Worm (Caenorhabditis elegans) whole organism, L4 larva: ENCODE data around the gene scrm-8.

Experiments
- F26F4.8 ChIP-seq: fragments of 200-800 bp; sonication (Bioruptor generic); conservative IDR thresholded peaks from 2 replicates; pipeline ENCODE4 v1.3.6; 2022; ENCODE audit warnings: missing genetic modification characterization, missing compliant biosample characterization
- Y48G9A.11 ChIP-seq: fragments of 200-800 bp; sonication (Bioruptor generic); IDR thresholded peaks from 2 replicates; pipeline ENCODE4 v1.3.6; 2022; ENCODE audit warnings: missing genetic modification reagents, missing genetic modification characterization, missing compliant biosample characterization
- Y5F2A.4 ChIP-seq: fragments of 200-800 bp; sonication (Bioruptor generic); optimal IDR thresholded peaks from 2 replicates; lab custom pipeline; 2018; ENCODE audit warnings: mild to moderate bottlenecking, missing genetic modification characterization, missing compliant biosample characterization
- ceh-32 ChIP-seq: sonication (generic microtip); optimal IDR thresholded peaks from 2 replicates; lab custom pipeline; 2016; ENCODE audit warnings: mild to moderate bottlenecking, missing genetic modification characterization, missing compliant biosample characterization; ENCODE audit not compliant: poor library complexity
- ceh-44 ChIP-seq: fragments of 200-800 bp; sonication (Bioruptor generic); IDR thresholded peaks from 2 replicates; pipeline ENCODE4 v1.3.6; 2022; ENCODE audit warnings: missing genetic modification reagents, missing genetic modification characterization, missing compliant biosample characterization
- ceh-82 ChIP-seq: sonication (generic microtip); optimal IDR thresholded peaks from 2 replicates; lab custom pipeline; 2017; ENCODE audit warnings: missing biosample characterization, missing genetic modification characterization
- ces-1 ChIP-seq: fragments of 150-350 bp; sonication (generic microtip); optimal IDR thresholded peaks from 4 replicates; lab custom pipeline; 2014; ENCODE audit warnings: missing biosample characterization, missing genetic modification reagents, missing genetic modification characterization
- cey-2 ChIP-seq: sonication (generic microtip); optimal IDR thresholded peaks from 3 replicates; lab custom pipeline; 2017; ENCODE audit warnings: missing genetic modification characterization, mild to moderate bottlenecking, missing compliant biosample characterization, antibody characterized with exemption, borderline replicate concordance; ENCODE audit not compliant: insufficient read depth
- daf-12 ChIP-seq: fragments of 150-350 bp; optimal IDR thresholded peaks from 2 replicates; lab custom pipeline; 2014; ENCODE audit warnings: missing biosample characterization, missing genetic modification reagents, missing genetic modification characterization
- daf-16 ChIP-seq, 3 experiments: sonication (generic microtip); optimal IDR thresholded peaks; 2 replicates each; lab custom pipeline; 2016 to 2017; ENCODE audit warnings: missing genetic modification characterization in 3 of 3, missing genetic modification reagents in 3 of 3, mild to moderate bottlenecking in 2 of 3, missing compliant biosample characterization in 2 of 3, missing biosample characterization in 1 of 3, moderate library complexity in 1 of 3
- dmd-6 ChIP-seq: fragments of 200-800 bp; sonication (Bioruptor generic); IDR thresholded peaks from 2 replicates; pipeline ENCODE4 v1.3.6; 2022; ENCODE audit warnings: missing genetic modification reagents, missing genetic modification characterization, missing compliant biosample characterization
- dmd-8 ChIP-seq: fragments of 200-800 bp; sonication (Bioruptor generic); IDR thresholded peaks from 2 replicates; pipeline ENCODE4 v1.3.6; 2022; ENCODE audit warnings: missing genetic modification characterization, missing compliant biosample characterization
- dmd-9 ChIP-seq: fragments of 200-800 bp; sonication (Bioruptor generic); IDR thresholded peaks from 2 replicates; pipeline ENCODE4 v1.3.6; 2022; ENCODE audit warnings: missing genetic modification reagents, missing genetic modification characterization, missing compliant biosample characterization
- gei-8 ChIP-seq: fragments of 200-800 bp; sonication (Bioruptor generic); optimal IDR thresholded peaks from 2 replicates; lab custom pipeline; 2018; ENCODE audit warnings: mild to moderate bottlenecking, missing genetic modification characterization, missing compliant biosample characterization
- hif-1 ChIP-seq, 2 experiments: sonication (generic microtip); optimal IDR thresholded peaks; 2 replicates each; lab custom pipeline; 2016 to 2017; ENCODE audit warnings: missing compliant biosample characterization in 2 of 2, missing genetic modification characterization in 2 of 2, missing genetic modification reagents in 2 of 2, missing genotype in 2 of 2, mild to moderate bottlenecking in 1 of 2
- hlh-11 ChIP-seq: fragments of 200-800 bp; sonication (Bioruptor generic); optimal IDR thresholded peaks from 2 replicates; lab custom pipeline; 2018; ENCODE audit warnings: mild to moderate bottlenecking, missing genetic modification characterization, missing compliant biosample characterization
- hmg-1.1 ChIP-seq: fragments of 200-800 bp; sonication (Bioruptor generic); IDR thresholded peaks from 2 replicates; pipeline ENCODE4 v1.3.6; 2022; ENCODE audit warnings: missing genetic modification reagents, missing genetic modification characterization, missing compliant biosample characterization
- jun-1 ChIP-seq: fragments of 150-350 bp; optimal IDR thresholded peaks from 2 replicates; lab custom pipeline; 2014; ENCODE audit warnings: missing biosample characterization, missing genetic modification reagents, missing genetic modification characterization
- lim-7 ChIP-seq: fragments of 200-800 bp; sonication (Bioruptor generic); IDR thresholded peaks from 2 replicates; pipeline ENCODE4 v1.3.6; 2022; ENCODE audit warnings: missing genetic modification characterization, missing compliant biosample characterization
- lin-15B ChIP-seq: fragments of 150-350 bp; sonication (generic microtip); optimal IDR thresholded peaks from 3 replicates; lab custom pipeline; 2014; ENCODE audit warnings: missing biosample characterization, missing genetic modification characterization
- mep-1 ChIP-seq: fragments of 150-350 bp; sonication (generic microtip); optimal IDR thresholded peaks from 3 replicates; lab custom pipeline; 2014; ENCODE audit warnings: missing biosample characterization, missing genetic modification characterization
- nhr-28 ChIP-seq: fragments of 150-350 bp; optimal IDR thresholded peaks from 2 replicates; lab custom pipeline; 2014; ENCODE audit warnings: missing biosample characterization, missing genetic modification characterization
- nhr-6 ChIP-seq: fragments of 150-350 bp; optimal IDR thresholded peaks from 2 replicates; lab custom pipeline; 2014; ENCODE audit warnings: missing biosample characterization, missing genetic modification characterization
- pqm-1 ChIP-seq: sonication (generic microtip); optimal IDR thresholded peaks from 2 replicates; lab custom pipeline; 2017; ENCODE audit warnings: missing biosample characterization, missing genetic modification characterization
- saeg-2 ChIP-seq: fragments of 200-800 bp; sonication (Bioruptor generic); IDR thresholded peaks from 2 replicates; pipeline ENCODE4 v1.3.6; 2022; ENCODE audit warnings: missing genetic modification reagents, missing genetic modification characterization, missing compliant biosample characterization
- skn-1 ChIP-seq: fragments of 150-350 bp; optimal IDR thresholded peaks from 2 replicates; lab custom pipeline; 2014; ENCODE audit warnings: missing biosample characterization, missing genetic modification characterization
- snpc-1.2 ChIP-seq: fragments of 200-800 bp; sonication (Bioruptor generic); IDR thresholded peaks from 2 replicates; pipeline ENCODE4 v1.3.6; 2022; ENCODE audit warnings: missing genetic modification reagents, missing genetic modification characterization, missing compliant biosample characterization
- spr-1 ChIP-seq: sonication (generic microtip); optimal IDR thresholded peaks from 2 replicates; lab custom pipeline; 2016; ENCODE audit warnings: mild to moderate bottlenecking, missing genetic modification characterization, missing compliant biosample characterization
- unc-62 ChIP-seq, 3 experiments: fragments of 150-350 bp in 1 of 3; sonication (generic microtip); optimal IDR thresholded peaks in 2 of 3; peaks in 1 of 3; 1 replicate in 1 of 3; 2 replicates in 2 of 3; lab custom pipeline; 2014 to 2017; ENCODE audit warnings: missing biosample characterization in 3 of 3, missing genetic modification characterization in 3 of 3, missing genetic modification reagents in 3 of 3, missing genotype in 1 of 3
- zag-1 ChIP-seq: fragments of 150-350 bp; optimal IDR thresholded peaks from 2 replicates; lab custom pipeline; 2014; ENCODE audit warnings: missing biosample characterization, missing genetic modification characterization

Gene scrm-8

DNA sequence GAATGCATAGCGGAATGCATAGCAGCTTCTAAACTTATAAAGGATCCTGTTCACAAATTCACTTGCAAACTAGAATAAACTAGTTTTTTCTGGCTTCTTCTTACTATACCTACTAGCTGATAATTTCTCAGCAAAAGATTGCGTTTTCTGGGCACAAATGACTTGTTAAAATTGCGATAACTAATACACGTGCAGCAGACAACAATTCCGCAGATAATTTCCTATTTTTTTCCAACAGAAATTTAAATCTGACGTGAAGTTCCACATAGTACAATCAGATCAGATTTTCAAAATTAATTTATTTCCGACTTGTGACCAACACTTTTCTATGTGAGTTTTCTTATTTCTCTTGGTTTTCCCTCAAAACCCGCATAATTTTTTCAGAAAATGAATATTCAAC lies at the start of gene scrm-8:
Gene scrm-8, plus strand, starts transcription at position 301 of the 400 bp plus-strand sequence.
- TF ChIP-seq ces-1 (GFP tag; lab: Kevin White, UChicago): no peak
- no peak for TF ChIP-seq daf-16 (GFP tag; optimal IDR thresholded peaks at IDR 0.05; lab: Kevin White, UChicago)
- TF ChIP-seq daf-16 (tag; optimal IDR thresholded peaks at IDR 0.05; lab: Kevin White, UChicago): no peak
- no peak for TF ChIP-seq Y48G9A.11 (GFP tag; lab: Robert Waterston, UW)
- TF ChIP-seq dmd-8 (GFP tag; lab: Robert Waterston, UW): no peak
- TF ChIP-seq spr-1: no peak
- TF ChIP-seq ceh-32: no peak
- TF ChIP-seq F26F4.8 (GFP tag; lab: Robert Waterston, UW): no peak
- TF ChIP-seq daf-12 (tag; lab: Kevin White, UChicago): no peak
- no peak for TF ChIP-seq mep-1 (tag; lab: Kevin White, UChicago)
- no peak for TF ChIP-seq ceh-82 (tag; lab: Kevin White, UChicago)
- no peak for TF ChIP-seq jun-1
- TF ChIP-seq dmd-9 (GFP tag; lab: Robert Waterston, UW): no peak

DNA sequence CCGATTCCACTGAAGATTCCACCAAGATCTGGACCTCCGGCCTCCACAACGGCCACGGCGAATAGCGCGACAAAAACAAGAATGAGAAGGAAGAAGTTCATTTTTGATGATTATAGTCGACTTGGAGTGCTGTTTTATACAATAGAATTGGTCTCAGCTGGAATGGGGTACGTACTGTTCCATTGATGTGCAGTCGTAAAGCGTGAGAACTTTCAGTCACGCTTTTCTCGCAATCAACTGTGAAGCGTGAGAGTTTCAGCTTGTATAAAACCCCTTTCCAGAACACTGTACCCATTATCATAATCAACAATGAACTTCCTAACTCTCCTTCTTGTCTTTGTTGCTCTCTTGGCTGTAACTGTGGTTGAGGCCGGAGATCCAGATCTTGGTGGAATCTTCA lies 48.9 kb upstream of the scrm-8 start, which contains the start of the genes F49F1.4 and F49F1.2:
Gene F49F1.4, minus strand, starts transcription at position 101 of the 400 bp plus-strand sequence.
Gene F49F1.2, plus strand, starts transcription at position 310 of the 400 bp plus-strand sequence.
- no peak for TF ChIP-seq cey-2 (tag; lab: Kevin White, UChicago)

DNA sequence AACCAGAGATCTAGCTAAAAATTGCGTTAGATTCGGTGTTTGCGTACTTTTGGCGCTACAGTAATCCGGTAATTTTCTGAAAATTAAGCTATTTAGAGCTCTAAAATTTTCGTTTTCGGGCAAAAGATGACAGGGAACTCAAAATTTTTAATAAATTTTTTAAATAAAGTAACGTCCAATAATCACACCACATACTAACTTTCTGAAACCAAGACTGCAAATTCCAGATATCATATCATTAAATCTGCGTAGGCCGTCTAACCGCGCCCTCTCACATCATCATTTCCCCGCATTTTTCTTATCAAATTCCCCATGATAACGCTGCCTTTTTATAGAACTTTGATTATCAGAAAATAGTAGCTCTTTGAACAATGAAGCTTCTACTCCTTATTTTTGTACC lies 47.1 kb upstream of the scrm-8 start, which contains the start of gene drd-50:
Gene drd-50, plus strand, starts transcription at position 301 of the 400 bp plus-strand sequence.
- TF ChIP-seq dmd-9 (GFP tag; lab: Robert Waterston, UW) (no peak), Y48G9A.11 (GFP tag; lab: Robert Waterston, UW) (no peak), cey-2 (tag; lab: Kevin White, UChicago) (no peak), pqm-1 (tag; lab: Kevin White, UChicago) (peak; percentile 42), ceh-82 (tag; lab: Kevin White, UChicago) (no peak)

DNA sequence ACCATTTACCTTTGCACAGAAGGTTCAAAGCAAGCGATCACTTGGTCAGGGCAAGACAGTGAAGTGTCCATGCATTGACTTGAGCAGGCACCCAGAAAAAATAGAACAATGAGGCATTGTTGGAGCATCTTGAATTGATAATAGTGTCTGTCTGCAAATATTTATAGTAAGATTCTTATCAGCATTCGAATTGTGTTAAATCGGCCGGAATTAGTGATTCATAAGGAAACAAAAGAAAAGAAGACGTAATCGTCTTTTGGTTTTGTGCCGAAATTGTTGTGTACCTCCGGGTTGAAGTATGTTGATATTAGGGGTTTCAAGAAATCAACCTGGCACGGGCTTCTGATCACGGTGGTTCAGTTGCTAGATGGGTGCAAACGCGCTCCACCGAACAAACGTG lies 44.2 kb upstream of the scrm-8 start, which contains the start of gene F49F1.5:
Gene F49F1.5, minus strand, starts transcription at position 153 of the 400 bp plus-strand sequence.
- TF ChIP-seq skn-1 (no peak), zag-1 (tag; lab: Kevin White, UChicago) (no peak), Y5F2A.4 (no peak), saeg-2 (GFP tag; lab: Robert Waterston, UW) (no peak), snpc-1.2 (GFP tag; lab: Robert Waterston, UW) (no peak), nhr-28 (tag; lab: Kevin White, UChicago) (no peak), cey-2 (tag; lab: Kevin White, UChicago) (no peak), ceh-44 (GFP tag; lab: Robert Waterston, UW) (no peak), hmg-1.1 (GFP tag; lab: Robert Waterston, UW) (no peak), nhr-6 (tag; lab: Kevin White, UChicago) (no peak), lin-15B (no peak), gei-8 (GFP tag; lab: Kevin White, UChicago) (no peak), lim-7 (no peak)

DNA sequence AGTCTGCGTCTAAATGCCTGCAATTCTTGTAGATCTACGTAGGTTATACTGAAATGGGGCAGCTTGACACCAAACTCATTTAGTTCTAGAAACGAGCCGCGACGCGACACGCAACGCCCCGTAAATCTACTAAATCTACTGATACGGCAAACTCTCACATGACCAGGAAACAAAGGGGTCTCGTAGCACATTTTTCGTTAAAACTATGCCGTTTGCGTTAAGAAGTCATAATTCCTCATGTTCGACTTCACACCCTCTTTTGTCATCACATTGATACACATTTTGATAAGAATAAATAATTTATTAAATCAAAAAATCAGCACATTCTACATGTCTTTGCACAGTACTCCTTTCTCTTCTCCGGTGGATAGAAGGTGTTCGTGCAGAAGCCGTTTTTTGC lies 43.4 kb upstream of the scrm-8 start:
- TF ChIP-seq nhr-28 (tag; lab: Kevin White, UChicago) (no peak), dmd-6 (GFP tag; lab: Robert Waterston, UW) (peak; percentile 23; the same call in 1 of the 2 replicates), hlh-11 (peak; percentile 28), unc-62 (GFP tag; optimal IDR thresholded peaks at IDR 0.05 in 1 of 2; lab: Kevin White, UChicago) (no peak), unc-62 (tag; optimal IDR thresholded peaks at IDR 0.05; lab: Kevin White, UChicago) (no peak), pqm-1 (tag; lab: Kevin White, UChicago) (peak; percentile 43)

DNA sequence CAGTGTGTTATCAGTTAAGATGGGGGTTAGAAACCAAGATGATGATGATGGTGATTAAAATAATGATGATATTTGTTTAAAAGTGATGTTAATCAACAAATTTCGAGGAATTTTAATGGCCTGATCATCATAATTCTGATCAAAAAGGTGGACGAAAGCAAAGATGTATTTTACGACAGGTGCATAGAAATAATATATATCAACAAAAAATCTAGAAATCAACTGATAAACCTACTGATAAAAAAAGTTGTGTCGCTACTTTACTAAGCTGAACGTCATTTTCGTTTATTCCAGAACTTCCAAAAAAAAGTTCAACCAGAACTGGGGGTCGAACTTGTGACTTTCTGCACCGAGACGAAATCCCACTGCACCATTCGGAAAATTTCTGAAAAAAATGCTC lies 41.4 kb upstream of the scrm-8 start, which contains the start of gene mul-1:
Gene mul-1, minus strand, starts transcription at position 84 of the 400 bp plus-strand sequence.
- TF ChIP-seq hif-1 (tag; optimal IDR thresholded peaks at IDR 0.05; lab: Kevin White, UChicago) (no peak), unc-62 (GFP tag; optimal IDR thresholded peaks at IDR 0.05 in 1 of 2; lab: Kevin White, UChicago) (peak in 1 of 2 experiments; percentile 8), unc-62 (tag; optimal IDR thresholded peaks at IDR 0.05; lab: Kevin White, UChicago) (no peak), dmd-6 (GFP tag; lab: Robert Waterston, UW) (peak; percentile 59), daf-16 (GFP tag; optimal IDR thresholded peaks at IDR 0.05; lab: Kevin White, UChicago) (no peak), daf-16 (tag; optimal IDR thresholded peaks at IDR 0.05; lab: Kevin White, UChicago) (peak; percentile 42)
